Worm (Caenorhabditis elegans): Measurements from ENCODE around the gene bmy-1.
A peak's percentile ranks its signal among the peaks of the same experiment; 100 is the strongest.
"Not testable (repeated sequence)": the region's sequence is repeated elsewhere in the genome, so short reads cannot be mapped to it uniquely, and the experiment has no call there.

ce11 chrII:5346350-5346749 is 12.1 kb upstream of the bmy-1 start:
- not testable (repeated sequence) for TF ChIP-seq B0261.1 (tag; optimal IDR thresholded peaks at IDR 0.05); snpc-1.3 (tag; optimal IDR thresholded peaks at IDR 0.05; ENCODE audit: insufficient read depth); rec-8 (tag; optimal IDR thresholded peaks at IDR 0.05); fkh-3 (tag; optimal IDR thresholded peaks at IDR 0.05)
- TF ChIP-seq Y67H2A.10 (GFP tag; conservative IDR thresholded peaks at IDR 0.05), result peak; percentile 63; the same call in 1 of the 2 replicates

Measured in whole organism, young adult.